Fruit fly (Drosophila melanogaster): ENCODE results near the gene CG46306.

CG46306 gene

dm6 chrX:16834259-16834658 lies 1.1 kb downstream of the CG46306 start (continued):
- TF ChIP-seq chn (GFP tag; optimal IDR thresholded peaks at IDR 0.05) (peak; percentile 42), CG10209 (GFP tag; optimal IDR thresholded peaks at IDR 0.05) (peak; percentile 38), CG4820 (GFP tag; optimal IDR thresholded peaks at IDR 0.05) (peak; percentile 17), aop (GFP tag; IDR thresholded peaks at IDR 0.05) (no peak), CG12104 (GFP tag; optimal IDR thresholded peaks at IDR 0.05) (no peak), odd (GFP tag; optimal IDR thresholded peaks at IDR 0.05) (no peak), CG17361 (GFP tag; IDR thresholded peaks at IDR 0.05) (peak; percentile 76), cas (GFP tag; IDR thresholded peaks at IDR 0.05) (no peak), H2.0 (GFP tag; IDR thresholded peaks at IDR 0.05) (no peak), shn (GFP tag; optimal IDR thresholded peaks at IDR 0.05) (peak; percentile 31), CG9797 (GFP tag; optimal IDR thresholded peaks at IDR 0.05) (no peak), CG4707 (GFP tag; optimal IDR thresholded peaks at IDR 0.05) (no peak), lola (GFP tag; optimal IDR thresholded peaks at IDR 0.05) (peak in 1 of 3 experiments; percentile 28), mld (GFP tag; IDR thresholded peaks at IDR 0.05; ENCODE audit: partially characterized antibody) (no peak), D19A (tag; optimal IDR thresholded peaks at IDR 0.05) (peak; percentile 26), CG10147 (GFP tag; optimal IDR thresholded peaks at IDR 0.05) (no peak), CG6254 (GFP tag; optimal IDR thresholded peaks at IDR 0.05) (no peak), Deaf1 (tag; optimal IDR thresholded peaks at IDR 0.05) (no peak), Ets97D (GFP tag; optimal IDR thresholded peaks at IDR 0.05) (no peak), CG6813 (GFP tag; optimal IDR thresholded peaks at IDR 0.05) (no peak), CG11398 (GFP tag; optimal IDR thresholded peaks at IDR 0.05) (peak; percentile 28), fd64A (GFP tag; optimal IDR thresholded peaks at IDR 0.05) (no peak), Atf3 (GFP tag; optimal IDR thresholded peaks at IDR 0.05) (no peak), Vsx1 (GFP tag; optimal IDR thresholded peaks at IDR 0.05) (no peak), fd3F (GFP tag; optimal IDR thresholded peaks at IDR 0.05) (no peak), CG16779 (GFP tag; IDR thresholded peaks at IDR 0.05) (no peak), CG7556 (GFP tag; optimal IDR thresholded peaks at IDR 0.05) (peak; percentile 51), CG2875 (GFP tag; optimal IDR thresholded peaks at IDR 0.05) (no peak), CG6654 (GFP tag; optimal IDR thresholded peaks at IDR 0.05) (no peak), CG4854 (GFP tag; optimal IDR thresholded peaks at IDR 0.05) (no peak), org-1 (GFP tag; optimal IDR thresholded peaks at IDR 0.05) (peak; percentile 18), Camta (GFP tag; optimal IDR thresholded peaks at IDR 0.05) (no peak), CG10959 (GFP tag; IDR thresholded peaks at IDR 0.05) (no peak), Hr78 (GFP tag; optimal IDR thresholded peaks at IDR 0.05) (peak in 1 of 2 experiments; percentile 40), CG10431 (GFP tag; optimal IDR thresholded peaks at IDR 0.05) (no peak), CG34224 (GFP tag; IDR thresholded peaks at IDR 0.05; ENCODE audit: partially characterized antibody) (no peak), CG7372 (GFP tag; IDR thresholded peaks at IDR 0.05) (peak; percentile 14; the same call in 1 of the 2 replicates), H15 (GFP tag; IDR thresholded peaks at IDR 0.05) (no peak), CG43689 (GFP tag; IDR thresholded peaks at IDR 0.05) (no peak)

- TF ChIP-seq CrebB (tag; optimal IDR thresholded peaks at IDR 0.05) (peak; percentile 22), MESR4 (GFP tag; optimal IDR thresholded peaks at IDR 0.05) (no peak), ci (GFP tag; IDR thresholded peaks at IDR 0.05) (peak; percentile 94), Kr (GFP tag; optimal IDR thresholded peaks at IDR 0.05) (no peak), emc (GFP tag; optimal IDR thresholded peaks at IDR 0.05) (no peak), CG8765 (GFP tag; IDR thresholded peaks at IDR 0.05) (peak; percentile 34; the same call in 1 of the 2 replicates), CG34422 (GFP tag; IDR thresholded peaks at IDR 0.05) (peak; percentile 61; the same call in 1 of the 3 replicates), CG10147 (GFP tag; optimal IDR thresholded peaks at IDR 0.05) (peak; percentile 34), CG34224 (GFP tag; IDR thresholded peaks at IDR 0.05; ENCODE audit: partially characterized antibody) (no peak), CG30020 (tag; optimal IDR thresholded peaks at IDR 0.05) (peak; percentile 22), da (GFP tag; optimal IDR thresholded peaks at IDR 0.05) (peak; percentile 38), fru (optimal IDR thresholded peaks at IDR 0.05) (no peak), fd96Cb (tag; optimal IDR thresholded peaks at IDR 0.05) (peak; percentile 79), peb (GFP tag; IDR thresholded peaks at IDR 0.05) (peak; percentile 54), cas (GFP tag; IDR thresholded peaks at IDR 0.05) (no peak), ara (GFP tag; IDR thresholded peaks at IDR 0.05) (peak; percentile 70), CG6813 (GFP tag; optimal IDR thresholded peaks at IDR 0.05) (peak; percentile 61)
These were observed 2.2 kb downstream of the CG46306 start for dm6 chrX:16833097-16833496.

Data from whole organism, embryonic.